Worm (Caenorhabditis elegans) whole organism, midembryonic: ENCODE data around the gene nhr-51.

Experiments used
- flt-1 ChIP-seq: fragments of 200-800 bp; sonication (Bioruptor generic); IDR thresholded peaks from 2 replicates; pipeline ENCODE4 v1.3.6; 2022; ENCODE audit warnings: missing genetic modification characterization, missing compliant biosample characterization
- tab-1 ChIP-seq: fragments of 200-800 bp; sonication (Bioruptor generic); IDR thresholded peaks from 2 replicates; pipeline ENCODE4 v1.3.6; 2022; ENCODE audit warnings: missing genetic modification characterization, missing compliant biosample characterization
- ztf-23 ChIP-seq: fragments of 200-800 bp; sonication (Bioruptor generic); IDR thresholded peaks from 2 replicates; pipeline ENCODE4 v1.3.6; 2022; ENCODE audit warnings: missing genetic modification reagents, missing genetic modification characterization, missing compliant biosample characterization
- ztf-29 ChIP-seq: fragments of 200-800 bp; sonication (Bioruptor generic); IDR thresholded peaks from 2 replicates; pipeline ENCODE4 v1.3.6; 2022; ENCODE audit warnings: missing genetic modification reagents, missing genetic modification characterization, missing compliant biosample characterization

- TF ChIP-seq tab-1 (GFP tag; lab: Robert Waterston, UW) (no peak), ztf-23 (GFP tag; lab: Robert Waterston, UW) (no peak), flt-1 (GFP tag; lab: Robert Waterston, UW) (no peak), ztf-29 (GFP tag; lab: Robert Waterston, UW) (no peak)
Measured at ce11 chrV:15687660-15688059, 13.9 kb downstream of the nhr-51 start, which contains the start of gene nhr-197.
